Worm (Caenorhabditis elegans) whole organism, L4 larva: ENCODE measurements around the gene emc-3.

Source experiments
- R02D3.7 ChIP-seq: fragments of 150-350 bp; sonication (generic microtip); optimal IDR thresholded peaks from 3 replicates; lab custom pipeline; 2014; ENCODE audit warnings: missing biosample characterization, missing genetic modification characterization
- Y5F2A.4 ChIP-seq: fragments of 200-800 bp; sonication (Bioruptor generic); optimal IDR thresholded peaks from 2 replicates; lab custom pipeline; 2018; ENCODE audit warnings: mild to moderate bottlenecking, missing genetic modification characterization, missing compliant biosample characterization
- aly-2 ChIP-seq: sonication (generic microtip); optimal IDR thresholded peaks from 2 replicates; lab custom pipeline; 2018; ENCODE audit warnings: missing biosample characterization, missing genetic modification characterization
- ama-1 ChIP-seq: fragments of 150-350 bp; optimal IDR thresholded peaks from 2 replicates; lab custom pipeline; 2014; ENCODE audit warnings: inconsistent platforms, mixed read lengths
- fkh-10 ChIP-seq: fragments of 150-350 bp; optimal IDR thresholded peaks from 2 replicates; lab custom pipeline; 2014; ENCODE audit warnings: missing biosample characterization, missing genetic modification reagents, missing genetic modification characterization
- nhr-28 ChIP-seq: fragments of 150-350 bp; optimal IDR thresholded peaks from 2 replicates; lab custom pipeline; 2014; ENCODE audit warnings: missing biosample characterization, missing genetic modification characterization
- ztf-11 ChIP-seq: fragments of 150-350 bp; optimal IDR thresholded peaks from 2 replicates; lab custom pipeline; 2014; ENCODE audit warnings: missing biosample characterization, missing genetic modification characterization

ce11 chrIV:13408018-13408417, 26.3 kb upstream of the emc-3 start, which contains the start of gene Y62E10A.19:
- TF ChIP-seq Y5F2A.4 (no peak), fkh-10 (GFP tag; lab: Kevin White, UChicago) (no peak), aly-2 (no peak), R02D3.7 (tag; lab: Kevin White, UChicago) (no peak), nhr-28 (tag; lab: Kevin White, UChicago) (no peak), ztf-11 (tag; lab: Kevin White, UChicago) (no peak), ama-1 (no peak)
